Worm (Caenorhabditis elegans): ENCODE measurements around the gene R102.8.
"Not testable (repeated sequence)": the region's sequence is repeated elsewhere in the genome, so short reads cannot be mapped to it uniquely, and the experiment has no call there.

The R102.8 gene

ce11 chrIV:10695203-10695602 lies 5.2 kb upstream of the R102.8 start, which contains the start of gene R102.4:
R102.4 (minus strand) TSS chrIV:10695303.
- TF ChIP-seq egrh-3 (GFP tag; IDR thresholded peaks at IDR 0.05) (no peak), aptf-3 (GFP tag; IDR thresholded peaks at IDR 0.05) (no peak), C06A6.2 (GFP tag; conservative IDR thresholded peaks at IDR 0.05) (no peak), dpff-1 (tag; optimal IDR thresholded peaks at IDR 0.05) (no peak), K12H6.12 (tag; optimal IDR thresholded peaks at IDR 0.05) (no peak), tbp1 (GFP tag; optimal IDR thresholded peaks at IDR 0.05) (no peak), Y53F4B.3 (GFP tag; IDR thresholded peaks at IDR 0.05) (no peak), ztf-18 (tag; optimal IDR thresholded peaks at IDR 0.05) (no peak), F49E8.2 (tag; optimal IDR thresholded peaks at IDR 0.05; ENCODE audit: insufficient read depth) (no peak), ccch-3 (GFP tag; optimal IDR thresholded peaks at IDR 0.05) (no peak), lsy-27 (tag; optimal IDR thresholded peaks at IDR 0.05; ENCODE audit: borderline replicate concordance, insufficient read depth) (no peak), Y79H2A.3 (GFP tag; conservative IDR thresholded peaks at IDR 0.05) (no peak), sdz-38 (tag; optimal IDR thresholded peaks at IDR 0.05) (no peak), him-1 (tag; optimal IDR thresholded peaks at IDR 0.05) (no peak), nhr-120 (GFP tag; IDR thresholded peaks at IDR 0.05) (no peak), B0261.1 (tag; optimal IDR thresholded peaks at IDR 0.05) (no peak), F22D6.2 (tag; optimal IDR thresholded peaks at IDR 0.05) (no peak), pbrm-1 (GFP tag; IDR thresholded peaks at IDR 0.05) (no peak), F37B4.10 (GFP tag; IDR thresholded peaks at IDR 0.05) (no peak), unc-62 (GFP tag; optimal IDR thresholded peaks at IDR 0.05) (no peak)

- no peak for TF ChIP-seq lin-40 (tag; optimal IDR thresholded peaks at IDR 0.05)
- no peak for TF ChIP-seq snpc-3.4 (tag; optimal IDR thresholded peaks at IDR 0.05)
- no peak for TF ChIP-seq rcor-1 (GFP tag; IDR thresholded peaks at IDR 0.05)
Observed at ce11 chrIV:10688972-10689567, 969 bp downstream of the R102.8 start, which contains the start of gene R102.3. R102.3 (plus strand) TSS chrIV:10689517.

- TF ChIP-seq chd-7 (tag; optimal IDR thresholded peaks at IDR 0.05); lsl-1 (GFP tag; optimal IDR thresholded peaks at IDR 0.05); B0019.2 (GFP tag; conservative IDR thresholded peaks at IDR 0.05): not testable (repeated sequence)
Observed at ce11 chrIV:10687307-10687706, 2.7 kb downstream of the R102.8 start, which contains the start of gene R102.2. R102.2 (plus strand) TSS chrIV:10687607.

- TF ChIP-seq pha-4 (tag; optimal IDR thresholded peaks at IDR 0.05) (no peak), mcd-1 (GFP tag; IDR thresholded peaks at IDR 0.05) (no peak), tbp1 (GFP tag; optimal IDR thresholded peaks at IDR 0.05) (no peak), gei-17 (GFP tag; optimal IDR thresholded peaks at IDR 0.05) (no peak), chd-7 (tag; optimal IDR thresholded peaks at IDR 0.05) (no peak), snpc-4 (GFP tag; optimal IDR thresholded peaks at IDR 0.05) (no peak), snpc-4 (tag; optimal IDR thresholded peaks at IDR 0.05) (no peak), C06A6.2 (GFP tag; conservative IDR thresholded peaks at IDR 0.05) (no peak), repo-1 (tag; optimal IDR thresholded peaks at IDR 0.05) (no peak), xnd-1 (tag; optimal IDR thresholded peaks at IDR 0.05) (no peak), cebp-1 (GFP tag; IDR thresholded peaks at IDR 0.05) (no peak), cebp-1 (tag; optimal IDR thresholded peaks at IDR 0.05) (no peak), efl-1 (GFP tag; optimal IDR thresholded peaks at IDR 0.05) (no peak), somi-1 (GFP tag; optimal IDR thresholded peaks at IDR 0.05) (no peak), him-1 (tag; optimal IDR thresholded peaks at IDR 0.05) (no peak), ekl-4 (GFP tag; IDR thresholded peaks at IDR 0.05) (no peak), egrh-3 (GFP tag; IDR thresholded peaks at IDR 0.05) (no peak), nhr-120 (GFP tag; IDR thresholded peaks at IDR 0.05) (no peak), nfyb-1 (GFP tag; IDR thresholded peaks at IDR 0.05) (no peak), lin-54 (GFP tag; optimal IDR thresholded peaks at IDR 0.05) (no peak), madf-3 (GFP tag; IDR thresholded peaks at IDR 0.05) (no peak)
Observed at ce11 chrIV:10685758-10686157, 4.3 kb downstream of the R102.8 start, which contains the start of the genes K08C7.6 and R102.1. K08C7.6 (minus strand) TSS chrIV:10685858. R102.1 (plus strand) TSS chrIV:10686048.

All from whole organism, young adult.